Fruit fly (Drosophila melanogaster): ENCODE results near the gene CG14421.

dm6 chrX:2907105-2907694 is 34.0 kb upstream of the CG14421 start:
- peak; percentile 15 for TF ChIP-seq CG34367 (tag; optimal IDR thresholded peaks at IDR 0.05)
- TF ChIP-seq CG15710 (tag; optimal IDR thresholded peaks at IDR 0.05) = no peak
- TF ChIP-seq CG17806 (tag; optimal IDR thresholded peaks at IDR 0.05) = peak; percentile 14
- TF ChIP-seq CG13204 (GFP tag; optimal IDR thresholded peaks at IDR 0.05) = no peak
- no peak for TF ChIP-seq Snoo (tag; optimal IDR thresholded peaks at IDR 0.05)
- TF ChIP-seq CG12605 (GFP tag; IDR thresholded peaks at IDR 0.05) = no peak
- peak; percentile 41; the same call in 1 of the 3 replicates for TF ChIP-seq CG4496 (GFP tag; IDR thresholded peaks at IDR 0.05)
- TF ChIP-seq gl (tag; optimal IDR thresholded peaks at IDR 0.05) = no peak
- 0 out of 3 replicates have a peak, but pooled peaks have one; percentile 27 for TF ChIP-seq fd96Ca (GFP tag; IDR thresholded peaks at IDR 0.05)
- TF ChIP-seq rn (GFP tag; IDR thresholded peaks at IDR 0.05) = no peak
- TF ChIP-seq Ets98B (GFP tag; IDR thresholded peaks at IDR 0.05) = 0 out of 2 replicates have a peak, but pooled peaks have one; percentile 18
- TF ChIP-seq CG9948 (tag; optimal IDR thresholded peaks at IDR 0.05) = peak; percentile 7
- no peak for TF ChIP-seq EcR (GFP tag; optimal IDR thresholded peaks at IDR 0.05)

All from whole organism, pupa.